Fruit fly (Drosophila melanogaster) whole organism, prepupa: ENCODE measurements around the gene sturkopf.

ENCODE experiments used
- CG15336 ChIP-seq: fragments of 200-800 bp; sonication (Bioruptor generic); IDR thresholded peaks from 2 replicates; pipeline ENCODE4 v1.3.6; 2022; ENCODE audit warnings: missing biosample characterization, missing genetic modification characterization
- CG1621 ChIP-seq: fragments of 200-800 bp; sonication (Bioruptor generic); optimal IDR thresholded peaks from 3 replicates; lab custom pipeline; 2018; ENCODE audit warnings: missing biosample characterization, mild to moderate bottlenecking, missing genetic modification characterization
- CG3032 ChIP-seq: fragments of 200-800 bp; optimal IDR thresholded peaks from 2 replicates; lab custom pipeline; 2019; ENCODE audit warnings: missing biosample characterization, mild to moderate bottlenecking, missing genetic modification characterization, moderate library complexity
- CG34406 ChIP-seq: fragments of 200-800 bp; sonication (Bioruptor generic); optimal IDR thresholded peaks from 3 replicates; lab custom pipeline; 2016; ENCODE audit warnings: missing biosample characterization, missing genetic modification characterization
- CG6808 ChIP-seq: fragments of 200-800 bp; sonication (Bioruptor generic); optimal IDR thresholded peaks from 3 replicates; lab custom pipeline; 2017; ENCODE audit warnings: missing biosample characterization, missing genetic modification characterization, mild to moderate bottlenecking, moderate library complexity, missing genetic modification reagents
- CG8319 ChIP-seq: fragments of 200-800 bp; sonication (Bioruptor generic); optimal IDR thresholded peaks from 3 replicates; lab custom pipeline; 2016; ENCODE audit warnings: missing biosample characterization, missing genetic modification characterization
- Ets96B ChIP-seq: fragments of 200-800 bp; optimal IDR thresholded peaks from 2 replicates; lab custom pipeline; 2019; ENCODE audit warnings: missing biosample characterization, mild to moderate bottlenecking, missing genetic modification characterization, moderate library complexity
- Hr38 ChIP-seq: sonication (Bioruptor generic); optimal IDR thresholded peaks from 2 replicates; lab custom pipeline; 2016; ENCODE audit warnings: missing biosample characterization, missing genetic modification characterization
- Hr4 ChIP-seq: fragments of 200-800 bp; sonication (Bioruptor generic); optimal IDR thresholded peaks from 3 replicates; lab custom pipeline; 2016; ENCODE audit warnings: missing biosample characterization, missing genetic modification characterization
- eg ChIP-seq: fragments of 200-800 bp; sonication (Bioruptor generic); IDR thresholded peaks from 3 replicates; pipeline ENCODE4 v1.3.6; 2022; ENCODE audit warnings: missing biosample characterization, missing genetic modification characterization
- fd59A ChIP-seq: fragments of 200-800 bp; sonication (Bioruptor generic); optimal IDR thresholded peaks from 2 replicates; lab custom pipeline; 2017; ENCODE audit warnings: missing biosample characterization, mild to moderate bottlenecking, missing genetic modification characterization, missing genetic modification reagents
- net ChIP-seq: fragments of 200-800 bp; sonication (Bioruptor generic); optimal IDR thresholded peaks from 3 replicates; lab custom pipeline; 2016; ENCODE audit warnings: missing biosample characterization, missing genetic modification characterization
- topi ChIP-seq: fragments of 200-800 bp; sonication (Bioruptor generic); optimal IDR thresholded peaks from 3 replicates; lab custom pipeline; 2016; ENCODE audit warnings: missing biosample characterization, missing genetic modification characterization

- TF ChIP-seq CG3032 (tag; lab: Kevin White, UChicago): no peak
- no peak for TF ChIP-seq Hr4 (GFP tag; lab: Kevin White, UChicago)
- TF ChIP-seq CG15336 (GFP tag; lab: Robert Waterston, UW): no peak; the same call in 1 of the 2 replicates
- TF ChIP-seq fd59A (GFP tag; lab: Kevin White, UChicago): no peak
- TF ChIP-seq CG1621 (tag; lab: Kevin White, UChicago): peak; percentile 38
- TF ChIP-seq CG6808 (GFP tag; lab: Kevin White, UChicago): peak; percentile 100
- no peak for TF ChIP-seq CG34406 (GFP tag; lab: Kevin White, UChicago)
- TF ChIP-seq CG8319: no peak
- no peak for TF ChIP-seq Hr38 (GFP tag; lab: Kevin White, UChicago)
- no peak for TF ChIP-seq net (GFP tag; lab: Kevin White, UChicago)
- TF ChIP-seq eg (GFP tag; lab: Robert Waterston, UW): peak; percentile 38; the same call in 1 of the 3 replicates
- peak; percentile 8 for TF ChIP-seq topi
- TF ChIP-seq Ets96B (tag; lab: Kevin White, UChicago): no peak
Measured at dm6 chr3L:1298509-1298908, 14.7 kb downstream of the sturkopf start, which contains the start of gene scf.
